Fruit fly (Drosophila melanogaster) whole organism, embryonic: ENCODE results near the gene CG43131.
A peak's percentile ranks its signal among the peaks of the same experiment; 100 is the strongest.

Experiments
- Awh ChIP-seq: fragments of 200-800 bp; sonication (Bioruptor generic); IDR thresholded peaks from 2 replicates; pipeline ENCODE4, ENCODE4 v1.3.6; 2022; ENCODE audit warnings: missing biosample characterization, missing genetic modification characterization
- B-H2 ChIP-seq: fragments of 200-800 bp; sonication (Bioruptor generic); optimal IDR thresholded peaks from 2 replicates; lab custom pipeline; 2018; ENCODE audit warnings: missing biosample characterization, mild to moderate bottlenecking, missing genetic modification characterization
- CG11456 ChIP-seq: fragments of 200-800 bp; sonication (Bioruptor generic); IDR thresholded peaks from 3 replicates; pipeline ENCODE4 v1.3.6; 2022; ENCODE audit warnings: missing biosample characterization, missing genetic modification characterization
- CG14965 ChIP-seq: fragments of 200-800 bp; sonication (Bioruptor generic); optimal IDR thresholded peaks from 2 replicates; lab custom pipeline; 2016; ENCODE audit warnings: missing biosample characterization, missing genetic modification characterization, borderline replicate concordance
- CG1529 ChIP-seq: fragments of 200-800 bp; sonication (Bioruptor generic); optimal IDR thresholded peaks from 3 replicates; lab custom pipeline; 2018; ENCODE audit warnings: missing biosample characterization, missing genetic modification characterization
- CG15601 ChIP-seq: fragments of 200-800 bp; sonication (Bioruptor generic); optimal IDR thresholded peaks from 3 replicates; lab custom pipeline; 2019; ENCODE audit warnings: missing biosample characterization, mild to moderate bottlenecking, missing genetic modification characterization, moderate library complexity
- CG18262 ChIP-seq: fragments of 200-800 bp; optimal IDR thresholded peaks from 3 replicates; lab custom pipeline; 2019; ENCODE audit warnings: missing biosample characterization, mild to moderate bottlenecking, missing genetic modification characterization, moderate library complexity
- CG2199 ChIP-seq: fragments of 200-800 bp; sonication (Bioruptor generic); IDR thresholded peaks from 3 replicates; pipeline ENCODE4 v1.3.6; 2022; ENCODE audit warnings: missing biosample characterization, missing genetic modification characterization
- CG2875 ChIP-seq: fragments of 200-800 bp; sonication (Bioruptor generic); optimal IDR thresholded peaks from 2 replicates; lab custom pipeline; 2017; ENCODE audit warnings: missing biosample characterization, mild to moderate bottlenecking, missing genetic modification characterization, missing genetic modification reagents
- CG2889 ChIP-seq: fragments of 200-800 bp; sonication (Bioruptor generic); IDR thresholded peaks from 3 replicates; pipeline ENCODE4 v1.3.6; 2022; ENCODE audit warnings: missing biosample characterization, missing genetic modification characterization
- CG30020 ChIP-seq: fragments of 200-800 bp; optimal IDR thresholded peaks from 2 replicates; lab custom pipeline; 2019; ENCODE audit warnings: missing biosample characterization, mild to moderate bottlenecking, missing genetic modification characterization, moderate library complexity
- CG31441 ChIP-seq: fragments of 200-800 bp; sonication (Bioruptor generic); IDR thresholded peaks from 2 replicates; pipeline ENCODE4 v1.3.6; 2022; ENCODE audit warnings: missing biosample characterization, missing genetic modification characterization
- CG32772 ChIP-seq: fragments of 200-800 bp; sonication (Bioruptor generic); IDR thresholded peaks from 2 replicates; pipeline ENCODE4 v1.3.6; 2022; ENCODE audit warnings: missing biosample characterization, missing genetic modification characterization
- CG6175 ChIP-seq: fragments of 200-800 bp; sonication (Bioruptor generic); IDR thresholded peaks from 3 replicates; pipeline ENCODE4 v1.3.6; 2022; ENCODE audit warnings: missing biosample characterization, missing genetic modification characterization
- CG8290 ChIP-seq, 3 experiments: fragments of 200-800 bp; sonication (Bioruptor generic); optimal IDR thresholded peaks; 2 replicates each; lab custom pipeline; 2016 to 2019; ENCODE audit warnings: missing biosample characterization in 3 of 3, missing genetic modification characterization in 3 of 3, mild to moderate bottlenecking in 2 of 3, moderate library complexity in 1 of 3
- CG9437 ChIP-seq: fragments of 200-800 bp; sonication (Bioruptor generic); optimal IDR thresholded peaks from 2 replicates; lab custom pipeline; 2018; ENCODE audit warnings: missing biosample characterization, mild to moderate bottlenecking, missing genetic modification characterization
- CoRest ChIP-seq: fragments of 200-800 bp; sonication (Bioruptor generic); optimal IDR thresholded peaks from 3 replicates; lab custom pipeline; 2018; ENCODE audit warnings: missing biosample characterization, mild to moderate bottlenecking, missing genetic modification characterization, moderate library complexity
- Deaf1 ChIP-seq: fragments of 200-800 bp; optimal IDR thresholded peaks from 3 replicates; lab custom pipeline; 2019; ENCODE audit warnings: missing biosample characterization, mild to moderate bottlenecking, missing genetic modification characterization, moderate library complexity
- Dll ChIP-seq: fragments of 200-800 bp; sonication (Bioruptor generic); IDR thresholded peaks from 4 replicates; pipeline ENCODE4 v1.3.6; 2022; ENCODE audit warnings: missing biosample characterization, missing genetic modification characterization; ENCODE audit not compliant: partially characterized antibody
- E2f1 ChIP-seq: fragments of 200-800 bp; sonication (Bioruptor generic); IDR thresholded peaks from 2 replicates; pipeline ENCODE4 v1.3.6; 2022; ENCODE audit warnings: missing biosample characterization, missing genetic modification characterization
- Fer3 ChIP-seq: fragments of 200-800 bp; sonication (Bioruptor generic); optimal IDR thresholded peaks from 2 replicates; lab custom pipeline; 2018; ENCODE audit warnings: missing biosample characterization, mild to moderate bottlenecking, missing genetic modification characterization, moderate library complexity
- GATAe ChIP-seq: fragments of 200-800 bp; sonication (Bioruptor generic); conservative IDR thresholded peaks from 2 replicates; pipeline ENCODE4 v1.3.6; 2022; ENCODE audit warnings: missing biosample characterization, missing genetic modification characterization
- Gsc ChIP-seq: fragments of 200-800 bp; sonication (Bioruptor generic); IDR thresholded peaks from 2 replicates; pipeline ENCODE4 v1.3.6; 2022; ENCODE audit warnings: missing biosample characterization, missing genetic modification characterization
- Gug ChIP-seq: fragments of 200-800 bp; sonication (Bioruptor generic); IDR thresholded peaks from 4 replicates; pipeline ENCODE4 v1.3.6; 2022; ENCODE audit warnings: missing biosample characterization, missing genetic modification characterization
- HLH4C ChIP-seq: fragments of 200-800 bp; sonication (Bioruptor generic); IDR thresholded peaks from 3 replicates; pipeline ENCODE4 v1.3.6; 2022; ENCODE audit warnings: missing biosample characterization, missing genetic modification characterization; ENCODE audit not compliant: partially characterized antibody
- Hmx ChIP-seq: fragments of 200-800 bp; sonication (Bioruptor generic); optimal IDR thresholded peaks from 2 replicates; lab custom pipeline; 2016; ENCODE audit warnings: missing biosample characterization, missing genetic modification characterization
- Hr39 ChIP-seq: fragments of >200 bp; optimal IDR thresholded peaks from 2 replicates; lab custom pipeline; 2017
- Kr ChIP-seq: fragments of 200-800 bp; sonication (Bioruptor generic); optimal IDR thresholded peaks from 2 replicates; lab custom pipeline; 2017; ENCODE audit warnings: missing biosample characterization, mild to moderate bottlenecking, missing genetic modification characterization
- Med ChIP-seq: fragments of 200-800 bp; sonication (Bioruptor generic); peaks from one replicate; lab custom pipeline; 2016; ENCODE audit warnings: missing biosample characterization, missing genetic modification characterization, mild to moderate bottlenecking, inconsistent platforms, moderate library complexity
- Mrtf ChIP-seq: fragments of 200-800 bp; sonication (Bioruptor generic); IDR thresholded peaks from 3 replicates; pipeline ENCODE4 v1.3.6; 2022; ENCODE audit warnings: missing biosample characterization, missing genetic modification characterization
- Sin3A ChIP-seq: fragments of >200 bp; optimal IDR thresholded peaks from 2 replicates; lab custom pipeline; 2018
- Sry-β ChIP-seq: fragments of 200-800 bp; sonication (Bioruptor generic); optimal IDR thresholded peaks from 2 replicates; lab custom pipeline; 2018; ENCODE audit warnings: missing biosample characterization, mild to moderate bottlenecking, missing genetic modification characterization, moderate library complexity
- Ssrp ChIP-seq: fragments of 200-800 bp; sonication (Bioruptor generic); optimal IDR thresholded peaks from 2 replicates; lab custom pipeline; 2018; ENCODE audit warnings: missing biosample characterization, mild to moderate bottlenecking, missing genetic modification characterization, moderate library complexity
- aop ChIP-seq: fragments of 200-800 bp; sonication (Bioruptor generic); IDR thresholded peaks from 2 replicates; pipeline ENCODE4 v1.3.6; 2022; ENCODE audit warnings: missing biosample characterization, missing genetic modification characterization
- cad ChIP-seq: fragments of >200 bp; optimal IDR thresholded peaks from 2 replicates; lab custom pipeline; 2017; ENCODE audit warnings: missing biosample characterization, missing genetic modification characterization
- esg ChIP-seq: fragments of 200-800 bp; sonication (Bioruptor generic); conservative IDR thresholded peaks from 2 replicates; pipeline ENCODE4 v1.3.6; 2022; ENCODE audit warnings: missing biosample characterization, missing genetic modification characterization
- gsb-n ChIP-seq: fragments of 200-800 bp; sonication (Bioruptor generic); optimal IDR thresholded peaks from 3 replicates; lab custom pipeline; 2018; ENCODE audit warnings: missing biosample characterization, mild to moderate bottlenecking, missing genetic modification characterization
- h ChIP-seq: fragments of >200 bp; optimal IDR thresholded peaks from 2 replicates; lab custom pipeline; 2017
- inv ChIP-seq: fragments of 200-800 bp; sonication (Bioruptor generic); IDR thresholded peaks from 2 replicates; pipeline ENCODE4 v1.3.6; 2022; ENCODE audit warnings: missing biosample characterization, missing genetic modification characterization; ENCODE audit not compliant: partially characterized antibody
- jigr1 ChIP-seq: fragments of 200-800 bp; sonication (Bioruptor generic); IDR thresholded peaks from 3 replicates; pipeline ENCODE4 v1.3.6; 2022; ENCODE audit warnings: missing biosample characterization, missing genetic modification characterization
- mam ChIP-seq: fragments of 200-800 bp; sonication (Bioruptor generic); optimal IDR thresholded peaks from 3 replicates; lab custom pipeline; 2016; ENCODE audit warnings: missing biosample characterization, missing genetic modification characterization
- nerfin-1 ChIP-seq: fragments of 200-800 bp; sonication (Bioruptor generic); optimal IDR thresholded peaks from 3 replicates; lab custom pipeline; 2019; ENCODE audit warnings: missing biosample characterization, mild to moderate bottlenecking, missing genetic modification characterization, moderate library complexity
- oc ChIP-seq: fragments of 200-800 bp; sonication (Bioruptor generic); optimal IDR thresholded peaks from 2 replicates; lab custom pipeline; 2018; ENCODE audit warnings: missing biosample characterization, mild to moderate bottlenecking, missing genetic modification characterization, moderate library complexity
- pros ChIP-seq: fragments of 200-800 bp; sonication (Bioruptor generic); optimal IDR thresholded peaks from 3 replicates; lab custom pipeline; 2019; ENCODE audit warnings: missing biosample characterization, mild to moderate bottlenecking, missing genetic modification characterization, moderate library complexity
- run ChIP-seq: fragments of 200-800 bp; sonication (Bioruptor generic); optimal IDR thresholded peaks from 3 replicates; lab custom pipeline; 2018; ENCODE audit warnings: missing biosample characterization, mild to moderate bottlenecking, missing genetic modification characterization
- salm ChIP-seq: fragments of 200-800 bp; sonication (Bioruptor generic); optimal IDR thresholded peaks from 2 replicates; lab custom pipeline; 2018; ENCODE audit warnings: missing biosample characterization, mild to moderate bottlenecking, missing genetic modification characterization
- sens ChIP-seq: fragments of 200-800 bp; sonication (Bioruptor generic); peaks from one replicate; lab custom pipeline; 2016; ENCODE audit warnings: missing biosample characterization, missing genetic modification characterization
- sim ChIP-seq: fragments of 200-800 bp; sonication (Bioruptor generic); IDR thresholded peaks from 2 replicates; pipeline ENCODE4 v1.3.6; 2022; ENCODE audit warnings: missing biosample characterization, missing genetic modification characterization
- tna ChIP-seq: fragments of 200-800 bp; sonication (Bioruptor generic); IDR thresholded peaks from 2 replicates; pipeline ENCODE4 v1.3.6; 2022; ENCODE audit warnings: missing biosample characterization, missing genetic modification characterization; ENCODE audit not compliant: partially characterized antibody
- trem ChIP-seq: fragments of 200-800 bp; optimal IDR thresholded peaks from 3 replicates; lab custom pipeline; 2019; ENCODE audit warnings: missing biosample characterization, mild to moderate bottlenecking, missing genetic modification characterization, moderate library complexity
- vvl ChIP-seq: fragments of 200-800 bp; sonication (Bioruptor generic); IDR thresholded peaks from 2 replicates; pipeline ENCODE4 v1.3.6; 2022; ENCODE audit warnings: missing biosample characterization, missing genetic modification characterization
- zfh2 ChIP-seq: fragments of 200-800 bp; sonication (Bioruptor generic); optimal IDR thresholded peaks from 2 replicates; lab custom pipeline; 2016; ENCODE audit warnings: missing biosample characterization, missing genetic modification characterization

CG43131 gene

dm6 chr3R:5125832-5126231 is 16.9 kb upstream of the CG43131 start:
- TF ChIP-seq Dll (GFP tag; lab: Robert Waterston, UW) (no peak), tna (GFP tag; lab: Robert Waterston, UW) (no peak), jigr1 (no peak), HLH4C (GFP tag; lab: Robert Waterston, UW) (no peak), Gsc (GFP tag; lab: Robert Waterston, UW) (no peak), CG32772 (GFP tag; lab: Robert Waterston, UW) (no peak), Deaf1 (tag; lab: Kevin White, UChicago) (peak; percentile 64), Fer3 (tag; lab: Kevin White, UChicago) (no peak), Hr39 (no peak), gsb-n (tag; lab: Kevin White, UChicago) (peak; percentile 40), CG8290 (GFP tag; optimal IDR thresholded peaks at IDR 0.05; lab: Kevin White, UChicago) (no peak), CG8290 (tag; optimal IDR thresholded peaks at IDR 0.05; lab: Kevin White, UChicago) (no peak), E2f1 (GFP tag; lab: Robert Waterston, UW) (no peak), Hmx (GFP tag; lab: Kevin White, UChicago) (no peak), run (peak; percentile 27), CG31441 (GFP tag; lab: Robert Waterston, UW) (no peak), B-H2 (no peak), CG15601 (tag; lab: Kevin White, UChicago) (no peak), CG6175 (GFP tag; lab: Robert Waterston, UW) (no peak), CG11456 (GFP tag; lab: Robert Waterston, UW) (no peak), esg (GFP tag; lab: Robert Waterston, UW) (no peak), GATAe (GFP tag; lab: Robert Waterston, UW) (no peak), nerfin-1 (tag; lab: Kevin White, UChicago) (peak; percentile 15), aop (GFP tag; lab: Robert Waterston, UW) (no peak), CG18262 (tag; lab: Kevin White, UChicago) (no peak), vvl (GFP tag; lab: Robert Waterston, UW) (no peak), Sin3A (no peak), mam (GFP tag; lab: Kevin White, UChicago) (no peak), pros (GFP tag; lab: Kevin White, UChicago) (peak; percentile 92), Mrtf (GFP tag; lab: Robert Waterston, UW) (no peak), CG9437 (GFP tag; lab: Kevin White, UChicago) (no peak), inv (GFP tag; lab: Robert Waterston, UW) (no peak), CG30020 (tag; lab: Kevin White, UChicago) (no peak), trem (peak; percentile 45), Sry-β (GFP tag; lab: Kevin White, UChicago) (no peak), CG1529 (GFP tag; lab: Kevin White, UChicago) (no peak), CG2889 (GFP tag; lab: Robert Waterston, UW) (no peak), zfh2 (no peak), Gug (GFP tag; lab: Robert Waterston, UW) (no peak), CoRest (tag; lab: Kevin White, UChicago) (no peak), oc (tag; lab: Kevin White, UChicago) (peak; percentile 60), CG14965 (GFP tag; lab: Kevin White, UChicago) (no peak), h (lab: Kevin White, UChicago) (no peak), cad (GFP tag; lab: Kevin White, UChicago) (peak; percentile 78), sens (GFP tag; lab: Kevin White, UChicago) (peak; percentile 87), CG2875 (GFP tag; lab: Kevin White, UChicago) (no peak), Awh (GFP tag; lab: Robert Waterston, UW) (0 out of 2 replicates have a peak, but pooled peaks have one; percentile 21), Kr (GFP tag; lab: Kevin White, UChicago) (peak; percentile 67), CG2199 (no peak), salm (no peak), sim (GFP tag; lab: Robert Waterston, UW) (no peak), Ssrp (tag; lab: Kevin White, UChicago) (no peak), Med (peak; percentile 52)
